Worm (Caenorhabditis elegans) whole organism, early embryonic: ENCODE measurements around the gene col-155.

ENCODE experiments used
- B0310.2 ChIP-seq: sonication (generic microtip); optimal IDR thresholded peaks from 2 replicates; lab custom pipeline; 2016; ENCODE audit warnings: mild to moderate bottlenecking, missing genetic modification characterization, missing compliant biosample characterization
- F13C5.2 ChIP-seq: sonication (generic microtip); optimal IDR thresholded peaks from 2 replicates; lab custom pipeline; 2017; ENCODE audit warnings: mild to moderate bottlenecking, missing genetic modification characterization, inconsistent platforms, missing compliant biosample characterization
- aly-1 ChIP-seq: sonication (generic microtip); optimal IDR thresholded peaks from 2 replicates; lab custom pipeline; 2016; ENCODE audit warnings: missing genetic modification characterization, missing compliant biosample characterization
- ama-1 ChIP-seq: fragments of 150-350 bp; optimal IDR thresholded peaks from 2 replicates; lab custom pipeline; 2014
- ceh-13 ChIP-seq: fragments of 200-800 bp; sonication (Bioruptor generic); optimal IDR thresholded peaks from 2 replicates; lab custom pipeline; 2018; ENCODE audit warnings: mild to moderate bottlenecking, missing genetic modification characterization, missing compliant biosample characterization
- ceh-36 ChIP-seq: sonication (generic microtip); optimal IDR thresholded peaks from 2 replicates; lab custom pipeline; 2016; ENCODE audit warnings: missing genetic modification characterization, inconsistent platforms, missing compliant biosample characterization
- flt-1 ChIP-seq: fragments of 200-800 bp; sonication (Bioruptor generic); IDR thresholded peaks from 2 replicates; pipeline ENCODE4 v1.3.6; 2022; ENCODE audit warnings: missing genetic modification characterization, missing compliant biosample characterization
- hmbx-1 ChIP-seq: sonication (generic microtip); optimal IDR thresholded peaks from 2 replicates; lab custom pipeline; 2016; ENCODE audit warnings: mild to moderate bottlenecking, missing genetic modification characterization, missing compliant biosample characterization
- hmg-4 ChIP-seq: fragments of 200-800 bp; sonication (Bioruptor generic); optimal IDR thresholded peaks from 2 replicates; lab custom pipeline; 2018; ENCODE audit warnings: mild to moderate bottlenecking, missing genetic modification characterization, missing compliant biosample characterization
- hnd-1 ChIP-seq: sonication (generic microtip); optimal IDR thresholded peaks from 2 replicates; lab custom pipeline; 2016; ENCODE audit warnings: missing genetic modification characterization, missing compliant biosample characterization
- pes-1 ChIP-seq: fragments of 200-800 bp; sonication (Bioruptor generic); IDR thresholded peaks from 2 replicates; pipeline ENCODE4 v1.3.6; 2022; ENCODE audit warnings: missing genetic modification reagents, missing genetic modification characterization, missing compliant biosample characterization
- sea-1 ChIP-seq: fragments of 200-800 bp; sonication (Bioruptor generic); conservative IDR thresholded peaks from 2 replicates; pipeline ENCODE4 v1.3.6; 2022; ENCODE audit warnings: missing genetic modification characterization, missing compliant biosample characterization
- tbx-11 ChIP-seq: fragments of 200-800 bp; sonication (Bioruptor generic); IDR thresholded peaks from 2 replicates; pipeline ENCODE4 v1.3.6; 2022; ENCODE audit warnings: missing genetic modification characterization, missing compliant biosample characterization
- tra-4 ChIP-seq: sonication (generic microtip); optimal IDR thresholded peaks from 2 replicates; lab custom pipeline; 2017; ENCODE audit warnings: missing genetic modification characterization, missing compliant biosample characterization

- no peak for TF ChIP-seq B0310.2 (tag; lab: Kevin White, UChicago)
- TF ChIP-seq sea-1 (GFP tag; lab: Robert Waterston, UW), result no peak
- no peak for TF ChIP-seq flt-1
- TF ChIP-seq ama-1 (lab: Kevin White, UChicago), result no peak
- no peak for TF ChIP-seq tbx-11 (GFP tag; lab: Robert Waterston, UW)
- no peak for TF ChIP-seq hmg-4 (GFP tag; lab: Kevin White, UChicago)
- no peak for TF ChIP-seq ceh-13 (GFP tag; lab: Kevin White, UChicago)
- TF ChIP-seq pes-1, result no peak
- TF ChIP-seq aly-1 (tag; lab: Kevin White, UChicago), result no peak
- TF ChIP-seq ceh-36 (tag; lab: Kevin White, UChicago), result no peak
- TF ChIP-seq hnd-1, result no peak
- TF ChIP-seq tra-4 (tag; lab: Kevin White, UChicago), result no peak
- no peak for TF ChIP-seq hmbx-1 (tag; lab: Kevin White, UChicago)
- TF ChIP-seq F13C5.2, result no peak
Observed at ce11 chrV:11380571-11380970, 9.1 kb downstream of the col-155 start.
